Worm (Caenorhabditis elegans) whole organism, L4 larva: ENCODE data around the gene gbh-1.

Experiments
- D1046.2 ChIP-seq: fragments of 200-800 bp; sonication (Bioruptor generic); IDR thresholded peaks from 2 replicates; pipeline ENCODE4 v1.3.6; 2022; ENCODE audit warnings: missing genetic modification characterization, missing compliant biosample characterization
- F37D6.2 ChIP-seq: sonication (generic microtip); optimal IDR thresholded peaks from 2 replicates; lab custom pipeline; 2016; ENCODE audit warnings: mild to moderate bottlenecking, missing genetic modification characterization, missing compliant biosample characterization
- T20F7.1 ChIP-seq: fragments of 200-800 bp; sonication (Bioruptor generic); optimal IDR thresholded peaks from 2 replicates; lab custom pipeline; 2018; ENCODE audit warnings: mild to moderate bottlenecking, missing genetic modification characterization, missing compliant biosample characterization
- T26A8.4 ChIP-seq: fragments of 200-800 bp; sonication (Bioruptor generic); IDR thresholded peaks from 2 replicates; pipeline ENCODE4 v1.3.6; 2022; ENCODE audit warnings: missing genetic modification characterization, missing compliant biosample characterization
- Y105C5A.15 ChIP-seq: fragments of 200-800 bp; sonication (Bioruptor generic); IDR thresholded peaks from 2 replicates; pipeline ENCODE4 v1.3.6; 2022; ENCODE audit warnings: missing genetic modification characterization, missing compliant biosample characterization
- Y5F2A.4 ChIP-seq: fragments of 200-800 bp; sonication (Bioruptor generic); optimal IDR thresholded peaks from 2 replicates; lab custom pipeline; 2018; ENCODE audit warnings: mild to moderate bottlenecking, missing genetic modification characterization, missing compliant biosample characterization
- Y75B8A.6 ChIP-seq: fragments of 200-800 bp; sonication (Bioruptor generic); IDR thresholded peaks from 2 replicates; pipeline ENCODE4 v1.3.6; 2022; ENCODE audit warnings: missing genetic modification reagents, missing genetic modification characterization, missing compliant biosample characterization
- ZK337.2 ChIP-seq: fragments of 200-800 bp; sonication (Bioruptor generic); IDR thresholded peaks from 2 replicates; pipeline ENCODE4 v1.3.6; 2022; ENCODE audit warnings: missing genetic modification reagents, missing genetic modification characterization, missing compliant biosample characterization
- aly-2 ChIP-seq: sonication (generic microtip); optimal IDR thresholded peaks from 2 replicates; lab custom pipeline; 2018; ENCODE audit warnings: missing biosample characterization, missing genetic modification characterization
- arid-1 ChIP-seq: fragments of 200-800 bp; sonication (Bioruptor generic); conservative IDR thresholded peaks from 2 replicates; pipeline ENCODE4 v1.3.6; 2022; ENCODE audit warnings: missing genetic modification reagents, missing genetic modification characterization, missing compliant biosample characterization
- ceh-28 ChIP-seq: fragments of 150-350 bp; optimal IDR thresholded peaks from 2 replicates; lab custom pipeline; 2014; ENCODE audit warnings: missing biosample characterization, missing genetic modification reagents, missing genetic modification characterization
- ceh-44 ChIP-seq: fragments of 200-800 bp; sonication (Bioruptor generic); IDR thresholded peaks from 2 replicates; pipeline ENCODE4 v1.3.6; 2022; ENCODE audit warnings: missing genetic modification reagents, missing genetic modification characterization, missing compliant biosample characterization
- ceh-62 ChIP-seq: sonication (generic microtip); optimal IDR thresholded peaks from 2 replicates; lab custom pipeline; 2017; ENCODE audit warnings: missing biosample characterization, missing genetic modification characterization
- ceh-82 ChIP-seq: sonication (generic microtip); optimal IDR thresholded peaks from 2 replicates; lab custom pipeline; 2017; ENCODE audit warnings: missing biosample characterization, missing genetic modification characterization
- ces-1 ChIP-seq: fragments of 150-350 bp; sonication (generic microtip); optimal IDR thresholded peaks from 4 replicates; lab custom pipeline; 2014; ENCODE audit warnings: missing biosample characterization, missing genetic modification reagents, missing genetic modification characterization
- daf-12 ChIP-seq: fragments of 150-350 bp; optimal IDR thresholded peaks from 2 replicates; lab custom pipeline; 2014; ENCODE audit warnings: missing biosample characterization, missing genetic modification reagents, missing genetic modification characterization
- dmd-9 ChIP-seq: fragments of 200-800 bp; sonication (Bioruptor generic); IDR thresholded peaks from 2 replicates; pipeline ENCODE4 v1.3.6; 2022; ENCODE audit warnings: missing genetic modification reagents, missing genetic modification characterization, missing compliant biosample characterization
- dpl-1 ChIP-seq: fragments of 150-350 bp; optimal IDR thresholded peaks from 2 replicates; lab custom pipeline; 2014; ENCODE audit warnings: missing biosample characterization, missing genetic modification reagents, missing genetic modification characterization
- duxl-1 ChIP-seq: sonication (generic microtip); optimal IDR thresholded peaks from 2 replicates; lab custom pipeline; 2016; ENCODE audit warnings: mild to moderate bottlenecking, missing genetic modification characterization, moderate library complexity, missing compliant biosample characterization; ENCODE audit not compliant: poor library complexity
- egl-43 ChIP-seq: fragments of 200-800 bp; sonication (Bioruptor generic); IDR thresholded peaks from 2 replicates; pipeline ENCODE4 v1.3.6; 2022; ENCODE audit warnings: missing genetic modification reagents, missing genetic modification characterization, missing compliant biosample characterization
- fkh-10 ChIP-seq: fragments of 150-350 bp; optimal IDR thresholded peaks from 2 replicates; lab custom pipeline; 2014; ENCODE audit warnings: missing biosample characterization, missing genetic modification reagents, missing genetic modification characterization
- fos-1 ChIP-seq: fragments of 150-350 bp; optimal IDR thresholded peaks from 2 replicates; lab custom pipeline; 2014; ENCODE audit warnings: missing biosample characterization, missing genetic modification characterization
- hlh-30 ChIP-seq: sonication (generic microtip); optimal IDR thresholded peaks from 2 replicates; lab custom pipeline; 2017; ENCODE audit warnings: antibody characterized with exemption, mild to moderate bottlenecking, missing genetic modification characterization, missing compliant biosample characterization; ENCODE audit not compliant: insufficient read depth
- lir-3 ChIP-seq: sonication (generic microtip); optimal IDR thresholded peaks from 2 replicates; lab custom pipeline; 2016; ENCODE audit warnings: mild to moderate bottlenecking, missing genetic modification characterization, missing compliant biosample characterization
- lsy-2 ChIP-seq, 2 experiments: fragments of 150-350 bp in 1 of 2; sonication (generic microtip) in 1 of 2; optimal IDR thresholded peaks; 2 replicates each; lab custom pipeline; 2014 to 2017; ENCODE audit warnings: missing biosample characterization in 2 of 2, missing genetic modification characterization in 2 of 2
- madf-5 ChIP-seq, 2 experiments: fragments of 200-800 bp; sonication (Bioruptor generic); IDR thresholded peaks; 2 replicates each; pipeline ENCODE4 v1.3.6; 2022; ENCODE audit warnings: missing compliant biosample characterization in 2 of 2, missing genetic modification characterization in 2 of 2
- madf-9 ChIP-seq: fragments of 200-800 bp; sonication (Bioruptor generic); conservative IDR thresholded peaks from 2 replicates; pipeline ENCODE4 v1.3.6; 2022; ENCODE audit warnings: missing genetic modification reagents, missing genetic modification characterization, missing compliant biosample characterization
- mdl-1 ChIP-seq, 2 experiments: fragments of 150-350 bp in 1 of 2; sonication (generic microtip) in 1 of 2; optimal IDR thresholded peaks; 2 replicates each; lab custom pipeline; 2014 to 2017; ENCODE audit warnings: missing biosample characterization in 2 of 2, missing genetic modification characterization in 2 of 2
- mes-2 ChIP-seq: sonication (generic microtip); optimal IDR thresholded peaks from 2 replicates; lab custom pipeline; 2016; ENCODE audit warnings: missing genotype, mild to moderate bottlenecking, missing genetic modification characterization, missing compliant biosample characterization; ENCODE audit not compliant: poor library complexity, severe bottlenecking
- mxl-2 ChIP-seq: fragments of 200-800 bp; sonication (Bioruptor generic); conservative IDR thresholded peaks from 2 replicates; pipeline ENCODE4 v1.3.6; 2022; ENCODE audit warnings: missing genetic modification reagents, missing genetic modification characterization, missing compliant biosample characterization
- nhr-10 ChIP-seq: fragments of 150-350 bp; optimal IDR thresholded peaks from 2 replicates; lab custom pipeline; 2014; ENCODE audit warnings: missing biosample characterization, missing genetic modification characterization
- nhr-237 ChIP-seq: sonication (generic microtip); optimal IDR thresholded peaks from 2 replicates; lab custom pipeline; 2017; ENCODE audit warnings: missing biosample characterization, missing genetic modification characterization
- nhr-41 ChIP-seq: fragments of 200-800 bp; sonication (Bioruptor generic); IDR thresholded peaks from 2 replicates; pipeline ENCODE4 v1.3.6; 2022; ENCODE audit warnings: missing genetic modification reagents, missing genetic modification characterization, missing compliant biosample characterization
- nhr-48 ChIP-seq: sonication (generic microtip); optimal IDR thresholded peaks from 2 replicates; lab custom pipeline; 2016; ENCODE audit warnings: mild to moderate bottlenecking, missing genetic modification characterization, missing compliant biosample characterization
- nhr-77 ChIP-seq: fragments of 150-350 bp; optimal IDR thresholded peaks from 2 replicates; lab custom pipeline; 2014; ENCODE audit warnings: missing biosample characterization, missing genetic modification characterization
- pha-4 ChIP-seq, 2 experiments: fragments of 150-350 bp in 1 of 2; fragments of 200-800 bp in 1 of 2; sonication (Bioruptor generic) in 1 of 2; IDR thresholded peaks in 1 of 2; optimal IDR thresholded peaks in 1 of 2; 2 replicates each; pipeline versions ENCODE4 v1.3.6 to Lab custom; 2014 to 2022; ENCODE audit warnings: missing genetic modification characterization in 2 of 2, missing genetic modification reagents in 2 of 2, missing biosample characterization in 1 of 2, missing compliant biosample characterization in 1 of 2
- saeg-2 ChIP-seq: fragments of 200-800 bp; sonication (Bioruptor generic); IDR thresholded peaks from 2 replicates; pipeline ENCODE4 v1.3.6; 2022; ENCODE audit warnings: missing genetic modification reagents, missing genetic modification characterization, missing compliant biosample characterization
- sdz-12 ChIP-seq: fragments of 200-800 bp; sonication (Bioruptor generic); optimal IDR thresholded peaks from 2 replicates; lab custom pipeline; 2018; ENCODE audit warnings: mild to moderate bottlenecking, missing genetic modification characterization, missing compliant biosample characterization
- set-16 ChIP-seq: fragments of 200-800 bp; sonication (Bioruptor generic); IDR thresholded peaks from 2 replicates; pipeline ENCODE4 v1.3.6; 2022; ENCODE audit warnings: missing genetic modification reagents, missing genetic modification characterization, missing compliant biosample characterization
- skn-1 ChIP-seq: fragments of 150-350 bp; optimal IDR thresholded peaks from 2 replicates; lab custom pipeline; 2014; ENCODE audit warnings: missing biosample characterization, missing genetic modification characterization
- snpc-1.2 ChIP-seq: fragments of 200-800 bp; sonication (Bioruptor generic); IDR thresholded peaks from 2 replicates; pipeline ENCODE4 v1.3.6; 2022; ENCODE audit warnings: missing genetic modification reagents, missing genetic modification characterization, missing compliant biosample characterization
- spr-3 ChIP-seq: fragments of 200-800 bp; sonication (Bioruptor generic); optimal IDR thresholded peaks from 2 replicates; lab custom pipeline; 2018; ENCODE audit warnings: mild to moderate bottlenecking, missing genetic modification characterization, missing compliant biosample characterization
- tra-1 ChIP-seq: fragments of 200-800 bp; sonication (Bioruptor generic); IDR thresholded peaks from 2 replicates; pipeline ENCODE4 v1.3.6; 2022; ENCODE audit warnings: missing genetic modification reagents, missing genetic modification characterization, missing compliant biosample characterization
- unc-130 ChIP-seq: sonication (generic microtip); optimal IDR thresholded peaks from 2 replicates; lab custom pipeline; 2016; ENCODE audit warnings: missing genetic modification reagents, missing genetic modification characterization, missing compliant biosample characterization
- unc-39 ChIP-seq: sonication (generic microtip); optimal IDR thresholded peaks from 2 replicates; lab custom pipeline; 2017; ENCODE audit warnings: missing biosample characterization, missing genetic modification characterization
- unc-62 ChIP-seq, 3 experiments: fragments of 150-350 bp in 1 of 3; sonication (generic microtip); optimal IDR thresholded peaks in 2 of 3; peaks in 1 of 3; 1 replicate in 1 of 3; 2 replicates in 2 of 3; lab custom pipeline; 2014 to 2017; ENCODE audit warnings: missing biosample characterization in 3 of 3, missing genetic modification characterization in 3 of 3, missing genetic modification reagents in 3 of 3, missing genotype in 1 of 3
- vab-7 ChIP-seq: fragments of 200-800 bp; sonication (Bioruptor generic); IDR thresholded peaks from 2 replicates; pipeline ENCODE4 v1.3.6; 2022; ENCODE audit warnings: missing genetic modification reagents, missing genetic modification characterization, missing compliant biosample characterization
- zfp-3 ChIP-seq: fragments of 200-800 bp; sonication (Bioruptor generic); conservative IDR thresholded peaks from 2 replicates; pipeline ENCODE4 v1.3.6; 2022; ENCODE audit warnings: missing genetic modification reagents, missing genetic modification characterization, missing compliant biosample characterization
- zip-11 ChIP-seq: fragments of 200-800 bp; sonication (Bioruptor generic); IDR thresholded peaks from 2 replicates; pipeline ENCODE4 v1.3.6; 2022; ENCODE audit warnings: missing genetic modification characterization, missing compliant biosample characterization

gbh-1 gene

DNA sequence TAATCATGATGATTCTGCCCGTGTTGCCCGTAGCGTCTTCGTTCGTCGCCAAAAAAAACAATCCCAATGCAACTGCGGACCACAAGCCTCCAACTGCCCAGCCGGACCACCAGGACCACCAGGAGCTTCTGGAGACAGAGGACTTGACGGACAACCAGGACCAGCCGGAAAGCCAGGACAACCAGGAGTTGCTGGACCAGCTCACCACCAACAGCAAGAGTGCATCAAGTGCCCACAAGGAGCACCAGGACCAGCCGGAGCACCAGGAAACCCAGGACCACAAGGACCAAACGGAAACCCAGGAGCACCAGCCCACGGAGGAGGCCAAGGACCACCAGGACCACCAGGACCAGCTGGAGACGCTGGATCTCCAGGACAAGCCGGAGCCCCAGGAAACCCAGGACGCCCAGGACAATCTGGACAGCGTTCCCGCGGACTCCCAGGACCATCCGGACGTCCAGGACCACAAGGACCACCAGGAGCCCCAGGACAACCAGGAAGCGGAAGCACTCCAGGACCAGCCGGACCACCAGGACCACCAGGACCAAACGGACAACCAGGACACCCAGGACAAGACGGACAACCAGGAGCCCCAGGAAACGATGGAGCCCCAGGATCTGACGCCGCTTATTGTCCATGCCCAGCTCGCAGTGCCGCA lies 14.0 kb upstream of the gbh-1 start:
- TF ChIP-seq nhr-237 (tag; lab: Kevin White, UChicago) (no peak), lir-3 (tag; lab: Kevin White, UChicago) (no peak), fos-1 (no peak), ceh-62 (tag; lab: Kevin White, UChicago) (no peak), sdz-12 (GFP tag; lab: Kevin White, UChicago) (no peak), unc-39 (no peak), spr-3 (GFP tag; lab: Kevin White, UChicago) (peak; percentile 31), egl-43 (peak; percentile 14; the same call in 1 of the 2 replicates), ceh-82 (tag; lab: Kevin White, UChicago) (no peak), dpl-1 (GFP tag; lab: Kevin White, UChicago) (no peak), nhr-41 (no peak), snpc-1.2 (no peak), madf-9 (GFP tag; lab: Robert Waterston, UW) (peak; percentile 5; the same call in 1 of the 2 replicates), aly-2 (tag; lab: Kevin White, UChicago) (no peak), mxl-2 (GFP tag; lab: Robert Waterston, UW) (no peak), ZK337.2 (GFP tag; lab: Robert Waterston, UW) (no peak), arid-1 (no peak), lsy-2 (tag; optimal IDR thresholded peaks at IDR 0.05; lab: Kevin White, UChicago) (no peak), dmd-9 (GFP tag; lab: Robert Waterston, UW) (no peak), unc-130 (GFP tag; lab: Kevin White, UChicago) (no peak), set-16 (peak; percentile 99), hlh-30 (tag; lab: Kevin White, UChicago) (no peak), ceh-28 (tag; lab: Kevin White, UChicago) (no peak), T26A8.4 (GFP tag; lab: Robert Waterston, UW) (no peak), Y5F2A.4 (GFP tag; lab: Kevin White, UChicago) (no peak), Y105C5A.15 (GFP tag; lab: Robert Waterston, UW) (no peak), D1046.2 (GFP tag; lab: Robert Waterston, UW) (no peak), nhr-77 (tag; lab: Kevin White, UChicago) (no peak), unc-62 (GFP tag; optimal IDR thresholded peaks at IDR 0.05 in 1 of 2; lab: Kevin White, UChicago) (no peak), unc-62 (tag; optimal IDR thresholded peaks at IDR 0.05; lab: Kevin White, UChicago) (no peak), fkh-10 (no peak), Y75B8A.6 (GFP tag; lab: Robert Waterston, UW) (no peak), zfp-3 (GFP tag; lab: Robert Waterston, UW) (no peak), madf-5 (GFP tag; IDR thresholded peaks at IDR 0.05; lab: Robert Waterston, UW) (0 out of 4 replicates have a peak, but pooled peaks of 1 of the 2 experiments have one; percentile 73), tra-1 (0 out of 2 replicates have a peak, but pooled peaks have one; percentile 5), vab-7 (no peak), duxl-1 (tag; lab: Kevin White, UChicago) (no peak), skn-1 (no peak), mes-2 (no peak), saeg-2 (GFP tag; lab: Robert Waterston, UW) (no peak), ces-1 (no peak), ceh-44 (no peak), nhr-10 (tag; lab: Kevin White, UChicago) (no peak), T20F7.1 (no peak), daf-12 (tag; lab: Kevin White, UChicago) (no peak), mdl-1 (tag; optimal IDR thresholded peaks at IDR 0.05; lab: Kevin White, UChicago) (no peak), F37D6.2 (tag; lab: Kevin White, UChicago) (no peak), nhr-48 (tag; lab: Kevin White, UChicago) (no peak), pha-4 (GFP tag; IDR thresholded peaks at IDR 0.05; lab: Robert Waterston, UW) (no peak), pha-4 (tag; optimal IDR thresholded peaks at IDR 0.05; lab: Kevin White, UChicago) (no peak), zip-11 (GFP tag; lab: Robert Waterston, UW) (no peak)
